Worm (Caenorhabditis elegans): ENCODE measurements around the gene spp-10.

spp-10 gene

DNA sequence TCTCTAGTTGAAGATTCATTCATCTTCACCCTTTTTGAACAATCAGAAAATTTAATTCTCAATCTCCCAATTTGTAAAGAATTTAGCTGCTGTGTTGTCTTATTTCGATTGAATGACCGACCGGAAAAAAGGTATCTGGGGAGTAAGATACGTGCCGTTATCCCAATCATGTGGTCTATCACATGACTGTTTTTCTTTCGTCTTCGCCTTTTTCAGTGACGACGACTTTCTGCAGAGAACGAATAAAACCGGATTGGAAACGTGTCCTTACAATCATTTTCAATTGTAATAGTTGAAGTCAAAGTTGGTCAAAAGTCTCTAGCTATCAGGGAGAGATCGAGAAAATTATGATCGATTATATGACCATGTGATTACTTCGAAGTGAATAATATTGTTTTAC lies 52.1 kb downstream of the spp-10 start (continued):
- TF ChIP-seq aha-1 (tag) (peak; percentile 94), nhr-28 (tag; optimal IDR thresholded peaks at IDR 0.05) (peak; percentile 75), lin-15B (tag; optimal IDR thresholded peaks at IDR 0.05) (no peak), vab-7 (GFP tag; IDR thresholded peaks at IDR 0.05) (no peak), mdl-1 (tag; optimal IDR thresholded peaks at IDR 0.05) (peak in 1 of 2 experiments; percentile 63), ceh-62 (tag; optimal IDR thresholded peaks at IDR 0.05) (no peak), nhr-25 (tag; optimal IDR thresholded peaks at IDR 0.05; ENCODE audit: borderline replicate concordance, insufficient read depth) (peak; percentile 18), hlh-11 (tag; optimal IDR thresholded peaks at IDR 0.05) (peak; percentile 74)
